Worm (Caenorhabditis elegans) whole organism, late embryonic: Measurements from ENCODE around the gene rop-1.
A peak's percentile ranks its signal among the peaks of the same experiment; 100 is the strongest.

Experiments
- C08G9.2 ChIP-seq: sonication (generic microtip); optimal IDR thresholded peaks from 2 replicates; lab custom pipeline; 2016; ENCODE audit warnings: mild to moderate bottlenecking, missing genetic modification characterization, moderate library complexity, missing compliant biosample characterization
- T23F11.4 ChIP-seq: fragments of 200-800 bp; sonication (Bioruptor generic); optimal IDR thresholded peaks from 2 replicates; lab custom pipeline; 2018; ENCODE audit warnings: mild to moderate bottlenecking, missing genetic modification characterization, missing compliant biosample characterization
- Y22D7AL.16 ChIP-seq: sonication (generic microtip); optimal IDR thresholded peaks from 2 replicates; lab custom pipeline; 2016; ENCODE audit warnings: missing genetic modification characterization, missing compliant biosample characterization
- ahr-1 ChIP-seq: sonication (generic microtip); optimal IDR thresholded peaks from 2 replicates; lab custom pipeline; 2016; ENCODE audit warnings: missing genetic modification characterization, missing compliant biosample characterization
- ama-1 ChIP-seq: fragments of 150-350 bp; optimal IDR thresholded peaks from 2 replicates; lab custom pipeline; 2014
- ceh-14 ChIP-seq: sonication (generic microtip); optimal IDR thresholded peaks from 2 replicates; lab custom pipeline; 2016; ENCODE audit warnings: missing genotype, missing genetic modification characterization, missing compliant biosample characterization
- ceh-18 ChIP-seq: sonication (generic microtip); optimal IDR thresholded peaks from 2 replicates; lab custom pipeline; 2016; ENCODE audit warnings: missing genetic modification characterization, missing compliant biosample characterization
- ceh-31 ChIP-seq: sonication (generic microtip); optimal IDR thresholded peaks from 2 replicates; lab custom pipeline; 2016; ENCODE audit warnings: missing genetic modification characterization, missing compliant biosample characterization
- ceh-45 ChIP-seq: fragments of 200-800 bp; sonication (Bioruptor generic); IDR thresholded peaks from 2 replicates; pipeline ENCODE4 v1.3.6; 2022; ENCODE audit warnings: missing genetic modification reagents, missing genetic modification characterization, missing compliant biosample characterization
- ceh-48 ChIP-seq: sonication (generic microtip); optimal IDR thresholded peaks from 2 replicates; lab custom pipeline; 2016; ENCODE audit warnings: missing genetic modification characterization, inconsistent platforms, missing compliant biosample characterization
- ceh-9 ChIP-seq: sonication (generic microtip); optimal IDR thresholded peaks from 2 replicates; lab custom pipeline; 2016; ENCODE audit warnings: mild to moderate bottlenecking, missing genetic modification characterization, inconsistent platforms, missing compliant biosample characterization
- dmd-4 ChIP-seq: sonication (generic microtip); optimal IDR thresholded peaks from 2 replicates; lab custom pipeline; 2016; ENCODE audit warnings: borderline replicate concordance, missing genetic modification characterization, missing compliant biosample characterization
- elt-2 ChIP-seq: sonication (generic microtip); optimal IDR thresholded peaks from 2 replicates; lab custom pipeline; 2016; ENCODE audit warnings: missing genetic modification reagents, missing genetic modification characterization, missing compliant biosample characterization
- elt-4 ChIP-seq: sonication (generic microtip); optimal IDR thresholded peaks from 2 replicates; lab custom pipeline; 2016; ENCODE audit warnings: missing genetic modification characterization, missing compliant biosample characterization
- eyg-1 ChIP-seq: sonication (generic microtip); optimal IDR thresholded peaks from 2 replicates; lab custom pipeline; 2016; ENCODE audit warnings: missing genotype, missing genetic modification characterization, missing compliant biosample characterization
- fkh-10 ChIP-seq: fragments of 150-350 bp; optimal IDR thresholded peaks from 2 replicates; lab custom pipeline; 2014; ENCODE audit warnings: missing biosample characterization, missing genetic modification reagents, missing genetic modification characterization
- hlh-30 ChIP-seq: sonication (generic microtip); optimal IDR thresholded peaks from 2 replicates; lab custom pipeline; 2017; ENCODE audit warnings: antibody characterized with exemption, missing genetic modification characterization, missing compliant biosample characterization; ENCODE audit not compliant: insufficient read depth
- hlh-8 ChIP-seq: sonication (generic microtip); optimal IDR thresholded peaks from 2 replicates; lab custom pipeline; 2016; ENCODE audit warnings: missing genotype, missing genetic modification characterization, missing compliant biosample characterization
- lin-11 ChIP-seq: fragments of 200-800 bp; sonication (Bioruptor generic); optimal IDR thresholded peaks from 2 replicates; lab custom pipeline; 2018; ENCODE audit warnings: mild to moderate bottlenecking, missing genetic modification characterization, missing compliant biosample characterization
- madf-2 ChIP-seq: sonication (generic microtip); optimal IDR thresholded peaks from 2 replicates; lab custom pipeline; 2017; ENCODE audit warnings: missing genetic modification characterization, missing compliant biosample characterization
- mec-3 ChIP-seq: sonication (generic microtip); optimal IDR thresholded peaks from 2 replicates; lab custom pipeline; 2016; ENCODE audit warnings: borderline replicate concordance, missing genetic modification characterization, missing compliant biosample characterization
- nfya-1 ChIP-seq: sonication (generic microtip); optimal IDR thresholded peaks from 2 replicates; lab custom pipeline; 2017; ENCODE audit warnings: missing genetic modification characterization, mild to moderate bottlenecking, missing compliant biosample characterization, antibody characterized with exemption, moderate library complexity
- pqm-1 ChIP-seq: sonication (generic microtip); optimal IDR thresholded peaks from 2 replicates; lab custom pipeline; 2016; ENCODE audit warnings: missing genetic modification characterization, missing compliant biosample characterization
- pros-1 ChIP-seq: fragments of 150-350 bp; optimal IDR thresholded peaks from 2 replicates; lab custom pipeline; 2014; ENCODE audit warnings: missing biosample characterization, missing genetic modification reagents, missing genetic modification characterization
- ref-2 ChIP-seq: sonication (generic microtip); optimal IDR thresholded peaks from 2 replicates; lab custom pipeline; 2016; ENCODE audit warnings: missing genetic modification characterization, missing compliant biosample characterization
- sdc-2 ChIP-seq: sonication (generic microtip); optimal IDR thresholded peaks from 2 replicates; lab custom pipeline; 2016; ENCODE audit warnings: missing genotype, missing genetic modification characterization, missing compliant biosample characterization
- sox-2 ChIP-seq: fragments of 200-800 bp; sonication (Bioruptor generic); IDR thresholded peaks from 2 replicates; pipeline ENCODE4 v1.3.6; 2022; ENCODE audit warnings: missing genetic modification reagents, missing genetic modification characterization, missing compliant biosample characterization
- sox-4 ChIP-seq: sonication (generic microtip); optimal IDR thresholded peaks from 2 replicates; lab custom pipeline; 2017; ENCODE audit warnings: mild to moderate bottlenecking, missing genetic modification characterization, inconsistent platforms, missing compliant biosample characterization
- syd-9 ChIP-seq: sonication (generic microtip); optimal IDR thresholded peaks from 2 replicates; lab custom pipeline; 2016; ENCODE audit warnings: mild to moderate bottlenecking, missing genetic modification characterization, moderate library complexity, missing compliant biosample characterization
- tbx-2 ChIP-seq: sonication (generic microtip); optimal IDR thresholded peaks from 2 replicates; lab custom pipeline; 2016; ENCODE audit warnings: missing genetic modification characterization, missing compliant biosample characterization
- ttx-3 ChIP-seq: sonication (generic microtip); optimal IDR thresholded peaks from 2 replicates; lab custom pipeline; 2016; ENCODE audit warnings: missing genetic modification reagents, missing genetic modification characterization, missing compliant biosample characterization
- unc-42 ChIP-seq: sonication (generic microtip); optimal IDR thresholded peaks from 2 replicates; lab custom pipeline; 2016; ENCODE audit warnings: missing genotype, missing genetic modification characterization, missing compliant biosample characterization
- zip-5 ChIP-seq: sonication (generic microtip); optimal IDR thresholded peaks from 2 replicates; lab custom pipeline; 2016; ENCODE audit warnings: missing genetic modification characterization, missing compliant biosample characterization
- ztf-16 ChIP-seq: sonication (generic microtip); optimal IDR thresholded peaks from 2 replicates; lab custom pipeline; 2017; ENCODE audit warnings: missing genetic modification characterization, missing compliant biosample characterization

rop-1 gene

DNA sequence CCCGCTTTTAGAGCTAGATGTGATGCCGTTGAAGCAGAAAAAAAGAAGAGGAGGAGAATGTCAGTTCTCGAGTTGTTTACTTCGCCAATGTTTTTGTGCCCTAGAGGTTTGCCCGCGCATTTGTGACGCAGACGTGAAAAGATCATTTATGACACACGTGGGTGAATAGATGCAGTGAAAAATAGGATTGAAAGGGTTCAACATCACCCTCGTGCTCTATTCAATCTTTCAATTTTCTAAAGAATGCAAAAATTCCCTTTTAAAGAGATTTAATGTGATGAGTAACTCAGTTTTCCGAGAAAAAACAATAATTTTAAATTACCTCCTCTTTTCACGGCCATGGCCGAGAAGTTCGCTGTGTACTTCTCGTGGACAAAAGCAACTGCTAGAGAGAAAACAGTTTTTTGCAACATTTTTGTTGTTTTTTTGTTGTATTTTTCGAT is 8.4 kb downstream of the rop-1 start:
- TF ChIP-seq ceh-9 (tag; lab: Kevin White, UChicago) (no peak), hlh-30 (tag; lab: Kevin White, UChicago) (peak; percentile 2), madf-2 (no peak), ceh-18 (no peak), ahr-1 (tag; lab: Kevin White, UChicago) (no peak), sdc-2 (tag; lab: Kevin White, UChicago) (no peak), unc-42 (tag; lab: Kevin White, UChicago) (peak; percentile 17), ztf-16 (tag; lab: Kevin White, UChicago) (no peak), tbx-2 (tag; lab: Kevin White, UChicago) (no peak)

DNA sequence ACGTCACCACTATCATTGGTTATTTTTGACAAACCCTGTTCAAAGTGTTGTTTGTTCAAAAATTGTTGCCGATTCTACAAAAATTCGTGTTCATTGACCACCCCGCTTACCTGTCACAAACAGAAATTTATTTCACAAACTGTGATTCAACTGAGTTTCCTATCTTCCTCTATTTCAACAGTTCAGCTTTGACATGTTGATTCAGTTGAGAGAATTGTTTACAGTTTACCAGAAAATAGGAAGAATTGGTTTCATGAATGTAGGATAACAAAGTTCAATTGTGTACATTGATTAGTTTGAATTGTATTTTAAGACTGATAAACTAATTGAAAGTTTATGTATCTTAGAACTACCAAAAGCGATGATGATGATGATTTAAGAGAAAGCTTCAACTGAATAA is 9.2 kb downstream of the rop-1 start:
- TF ChIP-seq T23F11.4 (no peak), ceh-31 (tag; lab: Kevin White, UChicago) (no peak), ceh-48 (tag; lab: Kevin White, UChicago) (no peak), ama-1 (lab: Kevin White, UChicago) (no peak), ref-2 (tag; lab: Kevin White, UChicago) (no peak), ceh-45 (no peak), syd-9 (tag; lab: Kevin White, UChicago) (no peak), C08G9.2 (tag; lab: Kevin White, UChicago) (no peak)

DNA sequence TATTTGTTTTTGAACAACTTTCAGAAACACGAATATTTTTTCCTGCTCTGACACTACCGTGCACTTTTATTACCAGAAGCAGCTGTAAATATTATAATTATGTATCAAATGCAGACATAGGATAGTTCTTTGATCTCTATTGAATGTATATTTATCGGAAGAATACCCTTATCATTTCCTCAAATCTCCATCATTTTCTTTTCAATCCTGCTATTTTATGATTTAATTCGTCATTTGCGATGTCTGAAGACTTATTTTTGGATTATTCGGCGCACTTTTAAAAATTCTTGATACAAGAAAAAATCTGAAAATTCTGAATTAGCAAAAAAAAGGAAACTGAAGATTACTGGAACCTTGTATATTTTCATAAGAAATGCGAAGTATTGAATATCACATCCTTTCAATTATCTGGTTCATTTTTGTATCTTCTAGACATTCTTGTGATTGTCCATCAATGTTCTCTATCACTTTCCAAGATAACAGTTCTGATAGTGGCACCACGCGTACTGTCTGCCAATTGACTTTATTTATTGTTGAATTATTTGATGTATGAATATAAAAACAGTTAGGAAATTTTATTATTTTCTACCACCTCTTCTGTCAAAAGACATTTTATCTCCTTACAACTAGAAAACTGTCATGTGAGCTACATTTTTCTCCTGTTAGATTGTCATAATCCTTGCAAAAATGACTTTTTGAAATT is 10.7 kb downstream of the rop-1 start:
- peak; percentile 76 for TF ChIP-seq elt-2 (tag; lab: Kevin White, UChicago)
- TF ChIP-seq elt-4 (tag; lab: Kevin White, UChicago) = no peak

DNA sequence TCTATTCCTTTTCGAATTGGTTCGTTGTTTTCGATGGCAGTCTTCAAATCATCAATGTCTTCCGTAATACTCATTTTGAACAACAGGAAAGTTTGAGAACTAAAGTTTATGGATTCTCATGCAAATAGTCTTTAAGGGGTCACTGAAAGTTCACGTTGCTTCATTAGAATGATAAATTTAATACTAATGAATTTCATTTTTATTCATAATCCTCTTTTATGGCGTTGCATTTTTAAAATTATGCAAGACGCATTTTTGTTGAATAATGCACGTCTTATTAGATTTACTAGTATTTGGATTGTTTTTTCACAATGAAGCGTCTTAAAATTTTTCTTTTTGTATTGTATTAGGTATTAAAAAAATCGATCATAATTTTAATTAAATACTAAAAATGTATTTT is 11.8 kb downstream of the rop-1 start, which contains the start of gene C12D8.9:
C12D8.9 (minus strand) TSS at position 101 of the 400 bp plus-strand sequence.
- TF ChIP-seq sox-4 (no peak), ama-1 (lab: Kevin White, UChicago) (no peak), syd-9 (tag; lab: Kevin White, UChicago) (no peak), fkh-10 (GFP tag; lab: Kevin White, UChicago) (no peak), madf-2 (no peak), hlh-8 (tag; lab: Kevin White, UChicago) (no peak), Y22D7AL.16 (tag; lab: Kevin White, UChicago) (no peak), ceh-9 (tag; lab: Kevin White, UChicago) (no peak), mec-3 (tag; lab: Kevin White, UChicago) (no peak), sox-2 (no peak)

DNA sequence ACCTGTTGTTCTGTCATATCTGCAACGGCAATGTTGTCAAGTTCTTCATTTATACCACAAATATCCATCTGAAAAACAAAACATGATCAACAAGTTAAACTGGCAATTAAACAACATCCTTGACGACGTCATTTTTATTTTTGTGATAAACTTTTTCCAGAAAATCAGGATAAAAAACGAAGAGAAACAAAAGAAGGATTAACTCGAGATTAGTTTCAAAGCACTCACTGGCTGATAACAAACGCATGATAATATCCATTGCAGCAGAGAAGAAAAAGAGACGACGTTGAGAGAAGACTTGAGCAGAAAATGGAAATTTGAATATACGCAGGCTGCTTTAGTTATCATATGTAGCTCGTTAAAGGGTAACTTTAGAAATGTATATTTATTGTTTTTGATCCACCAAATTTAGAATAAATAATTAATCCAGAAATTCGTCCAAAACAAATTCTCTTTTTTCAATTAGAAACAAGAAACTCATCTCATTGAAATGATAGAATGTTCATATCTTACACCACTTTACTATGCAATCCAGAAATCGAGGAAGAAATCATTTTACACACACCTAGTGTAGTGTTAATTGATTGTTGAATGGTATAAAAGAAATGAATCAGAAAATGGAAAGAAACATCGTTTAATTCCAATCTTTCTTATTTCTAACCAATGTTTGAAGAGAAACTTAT is 13.6 kb downstream of the rop-1 start, which contains the start of the genes C12D8.21 and col-148:
C12D8.21 (minus strand) TSS at position 68 of the 683 bp plus-strand sequence.
col-148 (plus strand) TSS at position 633 of the 683 bp plus-strand sequence.
- TF ChIP-seq elt-4 (tag; lab: Kevin White, UChicago) = no peak
- no peak for TF ChIP-seq ama-1 (lab: Kevin White, UChicago)
- TF ChIP-seq zip-5 = no peak
- no peak for TF ChIP-seq ttx-3 (tag; lab: Kevin White, UChicago)
- no peak for TF ChIP-seq nfya-1 (tag; lab: Kevin White, UChicago)
- no peak for TF ChIP-seq eyg-1 (tag; lab: Kevin White, UChicago)
- TF ChIP-seq pqm-1 (tag; lab: Kevin White, UChicago) = no peak
- TF ChIP-seq pros-1 = no peak
- no peak for TF ChIP-seq tbx-2 (tag; lab: Kevin White, UChicago)
- TF ChIP-seq ahr-1 (tag; lab: Kevin White, UChicago) = no peak
- TF ChIP-seq dmd-4 (tag; lab: Kevin White, UChicago) = no peak
- TF ChIP-seq hlh-30 (tag; lab: Kevin White, UChicago) = no peak
- no peak for TF ChIP-seq ceh-14 (tag; lab: Kevin White, UChicago)
- TF ChIP-seq lin-11 (tag; lab: Kevin White, UChicago) = no peak
- no peak for TF ChIP-seq elt-2 (tag; lab: Kevin White, UChicago)
